Worm (Caenorhabditis elegans) whole organism, early embryonic: Measurements from ENCODE around the gene baz-2.

Experiments used
- B0310.2 ChIP-seq: sonication (generic microtip); optimal IDR thresholded peaks from 2 replicates; lab custom pipeline; 2016; ENCODE audit warnings: mild to moderate bottlenecking, missing genetic modification characterization, missing compliant biosample characterization
- F13C5.2 ChIP-seq: sonication (generic microtip); optimal IDR thresholded peaks from 2 replicates; lab custom pipeline; 2017; ENCODE audit warnings: mild to moderate bottlenecking, missing genetic modification characterization, inconsistent platforms, missing compliant biosample characterization
- aly-1 ChIP-seq: sonication (generic microtip); optimal IDR thresholded peaks from 2 replicates; lab custom pipeline; 2016; ENCODE audit warnings: missing genetic modification characterization, missing compliant biosample characterization
- ama-1 ChIP-seq: fragments of 150-350 bp; optimal IDR thresholded peaks from 2 replicates; lab custom pipeline; 2014
- ceh-13 ChIP-seq: fragments of 200-800 bp; sonication (Bioruptor generic); optimal IDR thresholded peaks from 2 replicates; lab custom pipeline; 2018; ENCODE audit warnings: mild to moderate bottlenecking, missing genetic modification characterization, missing compliant biosample characterization
- ceh-36 ChIP-seq: sonication (generic microtip); optimal IDR thresholded peaks from 2 replicates; lab custom pipeline; 2016; ENCODE audit warnings: missing genetic modification characterization, inconsistent platforms, missing compliant biosample characterization
- ets-7 ChIP-seq: sonication (generic microtip); optimal IDR thresholded peaks from 2 replicates; lab custom pipeline; 2016; ENCODE audit warnings: missing genotype, missing genetic modification characterization, missing compliant biosample characterization
- flt-1 ChIP-seq: fragments of 200-800 bp; sonication (Bioruptor generic); IDR thresholded peaks from 2 replicates; pipeline ENCODE4 v1.3.6; 2022; ENCODE audit warnings: missing genetic modification characterization, missing compliant biosample characterization
- hmbx-1 ChIP-seq: sonication (generic microtip); optimal IDR thresholded peaks from 2 replicates; lab custom pipeline; 2016; ENCODE audit warnings: mild to moderate bottlenecking, missing genetic modification characterization, missing compliant biosample characterization
- hmg-4 ChIP-seq: fragments of 200-800 bp; sonication (Bioruptor generic); optimal IDR thresholded peaks from 2 replicates; lab custom pipeline; 2018; ENCODE audit warnings: mild to moderate bottlenecking, missing genetic modification characterization, missing compliant biosample characterization
- hnd-1 ChIP-seq: sonication (generic microtip); optimal IDR thresholded peaks from 2 replicates; lab custom pipeline; 2016; ENCODE audit warnings: missing genetic modification characterization, missing compliant biosample characterization
- pes-1 ChIP-seq: fragments of 200-800 bp; sonication (Bioruptor generic); IDR thresholded peaks from 2 replicates; pipeline ENCODE4 v1.3.6; 2022; ENCODE audit warnings: missing genetic modification reagents, missing genetic modification characterization, missing compliant biosample characterization
- scrt-1 ChIP-seq: fragments of 200-800 bp; sonication (Bioruptor generic); IDR thresholded peaks from 2 replicates; pipeline ENCODE4 v1.3.6; 2022; ENCODE audit warnings: missing genetic modification characterization, missing compliant biosample characterization
- sea-1 ChIP-seq: fragments of 200-800 bp; sonication (Bioruptor generic); conservative IDR thresholded peaks from 2 replicates; pipeline ENCODE4 v1.3.6; 2022; ENCODE audit warnings: missing genetic modification characterization, missing compliant biosample characterization
- tbx-11 ChIP-seq: fragments of 200-800 bp; sonication (Bioruptor generic); IDR thresholded peaks from 2 replicates; pipeline ENCODE4 v1.3.6; 2022; ENCODE audit warnings: missing genetic modification characterization, missing compliant biosample characterization
- tbx-37 ChIP-seq: fragments of 200-800 bp; sonication (Bioruptor generic); conservative IDR thresholded peaks from 2 replicates; pipeline ENCODE4 v1.3.6; 2022; ENCODE audit warnings: missing genetic modification reagents, missing genetic modification characterization, missing compliant biosample characterization
- tra-4 ChIP-seq: sonication (generic microtip); optimal IDR thresholded peaks from 2 replicates; lab custom pipeline; 2017; ENCODE audit warnings: missing genetic modification characterization, missing compliant biosample characterization

The baz-2 gene

DNA sequence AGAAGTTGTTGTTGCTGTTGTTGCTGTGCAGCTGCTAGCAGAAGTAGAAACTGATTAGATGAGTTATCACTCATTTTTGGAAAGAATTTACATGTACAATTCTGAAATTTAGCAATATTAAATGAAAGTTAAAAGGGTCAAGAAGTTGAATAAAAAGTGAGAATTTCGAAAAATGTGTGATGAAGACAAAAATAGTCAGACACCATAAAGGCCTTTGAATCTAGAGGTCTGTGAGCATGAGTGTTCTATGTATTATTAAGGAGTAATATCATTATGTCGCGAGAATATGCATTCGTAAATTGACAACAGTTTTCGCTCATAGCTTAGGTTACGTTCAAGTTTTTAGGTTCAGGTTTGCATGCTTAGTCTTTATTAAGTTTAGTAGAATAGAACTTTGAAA is at the start of gene baz-2:
TSS of gene baz-2 (minus strand) at position 101 of the 400 bp plus-strand sequence.
- TF ChIP-seq tbx-37 (GFP tag; lab: Robert Waterston, UW) (no peak), tra-4 (tag; lab: Kevin White, UChicago) (no peak), aly-1 (no peak), ceh-36 (tag; lab: Kevin White, UChicago) (no peak), hmbx-1 (no peak), hmg-4 (GFP tag; lab: Kevin White, UChicago) (no peak), ama-1 (lab: Kevin White, UChicago) (no peak), ceh-13 (GFP tag; lab: Kevin White, UChicago) (no peak), sea-1 (GFP tag; lab: Robert Waterston, UW) (no peak), B0310.2 (tag; lab: Kevin White, UChicago) (no peak), flt-1 (GFP tag; lab: Robert Waterston, UW) (no peak), tbx-11 (GFP tag; lab: Robert Waterston, UW) (no peak)

DNA sequence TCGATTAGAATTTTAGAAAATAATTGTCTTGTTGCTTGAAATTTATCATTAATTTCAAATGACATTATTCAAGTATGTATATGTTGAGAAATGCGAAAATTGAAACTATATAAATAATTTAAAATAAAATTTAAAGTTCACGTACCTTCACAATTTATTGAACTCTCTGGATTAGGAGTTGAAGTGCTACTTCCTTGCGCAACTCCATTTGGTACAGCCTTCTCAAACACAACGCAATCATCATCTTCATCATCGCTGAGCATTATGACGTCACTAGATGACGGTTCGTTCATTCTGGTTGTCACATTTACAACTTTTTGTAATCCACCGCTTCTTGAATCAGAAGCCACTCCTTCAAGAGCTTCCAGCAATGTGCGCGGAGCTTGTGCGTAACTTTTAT is 47.6 kb upstream of the baz-2 start:
- no peak for TF ChIP-seq flt-1 (GFP tag; lab: Robert Waterston, UW)
- TF ChIP-seq hmg-4 (GFP tag; lab: Kevin White, UChicago), result no peak
- no peak for TF ChIP-seq ama-1 (lab: Kevin White, UChicago)
- no peak for TF ChIP-seq B0310.2 (tag; lab: Kevin White, UChicago)
- no peak for TF ChIP-seq tra-4 (tag; lab: Kevin White, UChicago)
- TF ChIP-seq F13C5.2 (tag; lab: Kevin White, UChicago), result no peak
- no peak for TF ChIP-seq ets-7 (tag; lab: Kevin White, UChicago)
- no peak for TF ChIP-seq tbx-37 (GFP tag; lab: Robert Waterston, UW)
- TF ChIP-seq sea-1 (GFP tag; lab: Robert Waterston, UW), result no peak
- no peak for TF ChIP-seq ceh-36 (tag; lab: Kevin White, UChicago)
- no peak for TF ChIP-seq aly-1
- no peak for TF ChIP-seq ceh-13 (GFP tag; lab: Kevin White, UChicago)
- no peak for TF ChIP-seq hnd-1 (tag; lab: Kevin White, UChicago)

DNA sequence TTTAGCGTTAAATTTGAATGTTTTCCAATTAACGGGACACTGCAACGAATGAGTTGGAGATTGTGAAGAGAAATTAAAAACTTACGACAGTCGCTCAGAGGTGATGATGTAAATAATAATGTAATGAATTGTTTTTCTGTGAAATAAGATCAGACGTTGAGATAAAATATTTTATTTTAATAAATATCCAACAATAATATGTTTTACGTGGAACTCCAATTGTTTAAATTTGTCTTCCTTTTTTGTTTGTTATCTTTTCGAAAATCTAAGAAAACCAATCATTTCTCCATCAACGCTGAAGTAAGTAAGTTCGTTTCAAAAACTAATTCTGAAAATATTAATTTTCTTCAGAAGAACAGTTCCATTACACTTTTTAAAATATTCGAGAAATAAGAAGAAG is 38.4 kb upstream of the baz-2 start, which contains the start of gene C18H2.5:
TSS of gene C18H2.5 (minus strand) at position 101 of the 400 bp plus-strand sequence.
- no peak for TF ChIP-seq tbx-11 (GFP tag; lab: Robert Waterston, UW)
- TF ChIP-seq B0310.2 (tag; lab: Kevin White, UChicago), result no peak
- TF ChIP-seq F13C5.2 (tag; lab: Kevin White, UChicago), result no peak
- no peak for TF ChIP-seq tra-4 (tag; lab: Kevin White, UChicago)
- TF ChIP-seq hmg-4 (GFP tag; lab: Kevin White, UChicago), result no peak
- TF ChIP-seq ceh-36 (tag; lab: Kevin White, UChicago), result no peak
- no peak for TF ChIP-seq pes-1 (GFP tag; lab: Robert Waterston, UW)
- TF ChIP-seq tbx-37 (GFP tag; lab: Robert Waterston, UW), result no peak
- no peak for TF ChIP-seq hnd-1 (tag; lab: Kevin White, UChicago)
- no peak for TF ChIP-seq aly-1
- TF ChIP-seq ceh-13 (GFP tag; lab: Kevin White, UChicago), result no peak
- no peak for TF ChIP-seq hmbx-1
- no peak for TF ChIP-seq flt-1 (GFP tag; lab: Robert Waterston, UW)
- no peak for TF ChIP-seq ama-1 (lab: Kevin White, UChicago)
- no peak for TF ChIP-seq scrt-1 (GFP tag; lab: Robert Waterston, UW)

DNA sequence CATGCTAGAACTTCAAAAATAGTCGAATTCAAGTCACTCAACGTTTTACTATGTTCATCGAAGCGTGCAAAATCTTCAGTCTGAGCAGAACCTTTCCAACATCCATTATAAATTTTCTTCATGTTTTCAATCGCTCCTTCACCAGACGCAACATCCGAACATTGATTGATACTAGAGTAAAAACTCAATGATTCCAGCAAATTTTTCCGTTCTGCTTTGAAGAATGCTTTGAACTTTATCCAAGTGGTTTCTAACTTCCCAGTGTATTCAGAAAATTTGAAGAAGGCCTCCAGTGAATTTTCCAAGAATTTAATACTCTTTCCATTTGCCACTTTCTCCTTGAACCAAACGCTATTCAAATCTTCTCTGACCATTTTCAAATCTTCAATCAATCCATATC is 36.5 kb upstream of the baz-2 start:
- no peak for TF ChIP-seq B0310.2 (tag; lab: Kevin White, UChicago)
- no peak for TF ChIP-seq ama-1 (lab: Kevin White, UChicago)
- TF ChIP-seq ets-7 (tag; lab: Kevin White, UChicago), result no peak
- no peak for TF ChIP-seq pes-1 (GFP tag; lab: Robert Waterston, UW)
- no peak for TF ChIP-seq scrt-1 (GFP tag; lab: Robert Waterston, UW)
- no peak for TF ChIP-seq tbx-11 (GFP tag; lab: Robert Waterston, UW)
- no peak for TF ChIP-seq tbx-37 (GFP tag; lab: Robert Waterston, UW)
- TF ChIP-seq flt-1 (GFP tag; lab: Robert Waterston, UW), result no peak
- TF ChIP-seq hmbx-1, result no peak
- no peak for TF ChIP-seq hnd-1 (tag; lab: Kevin White, UChicago)
- TF ChIP-seq F13C5.2 (tag; lab: Kevin White, UChicago), result no peak
- TF ChIP-seq ceh-36 (tag; lab: Kevin White, UChicago), result no peak
- no peak for TF ChIP-seq tra-4 (tag; lab: Kevin White, UChicago)
- no peak for TF ChIP-seq ceh-13 (GFP tag; lab: Kevin White, UChicago)
- TF ChIP-seq sea-1 (GFP tag; lab: Robert Waterston, UW), result no peak
- TF ChIP-seq aly-1, result no peak
- TF ChIP-seq hmg-4 (GFP tag; lab: Kevin White, UChicago), result no peak

DNA sequence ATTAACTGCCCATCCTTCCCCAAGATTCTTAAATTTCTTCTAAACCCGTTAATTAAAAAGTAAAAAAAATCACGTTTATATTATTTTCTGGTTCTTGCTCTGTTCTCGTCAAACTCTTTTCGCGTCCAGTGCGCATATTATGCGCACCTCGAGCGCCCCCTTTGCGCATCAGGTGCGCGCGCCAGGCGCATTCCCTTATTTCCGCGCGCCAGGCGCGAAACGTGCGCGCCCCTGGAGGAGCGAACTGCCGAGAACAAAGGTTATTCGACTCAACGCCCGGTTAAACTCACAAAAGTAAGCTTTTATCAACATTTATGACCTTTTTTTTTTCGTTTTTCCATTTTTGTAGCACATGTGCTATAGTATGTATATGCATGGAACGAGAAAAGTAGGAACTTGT is 16.6 kb upstream of the baz-2 start:
- TF ChIP-seq ceh-36 (tag; lab: Kevin White, UChicago), result no peak
- TF ChIP-seq hmg-4 (GFP tag; lab: Kevin White, UChicago), result no peak

ce11 chrIII:7665928-7666327 is 10.1 kb upstream of the baz-2 start:
- TF ChIP-seq tbx-11 (GFP tag; lab: Robert Waterston, UW), result no peak
- no peak for TF ChIP-seq hmg-4 (GFP tag; lab: Kevin White, UChicago)
- TF ChIP-seq hnd-1 (tag; lab: Kevin White, UChicago), result no peak

ce11 chrIII:7661978-7662377 is 6.1 kb upstream of the baz-2 start, which contains the start of gene lido-18:
Gene lido-18 (plus strand): TSS chrIII:7662278.
- TF ChIP-seq B0310.2 (tag; lab: Kevin White, UChicago) (no peak), flt-1 (GFP tag; lab: Robert Waterston, UW) (no peak), hmbx-1 (no peak), hnd-1 (tag; lab: Kevin White, UChicago) (no peak), ceh-13 (GFP tag; lab: Kevin White, UChicago) (no peak), pes-1 (GFP tag; lab: Robert Waterston, UW) (no peak), sea-1 (GFP tag; lab: Robert Waterston, UW) (no peak), tbx-11 (GFP tag; lab: Robert Waterston, UW) (no peak), aly-1 (no peak), ama-1 (lab: Kevin White, UChicago) (no peak), tra-4 (tag; lab: Kevin White, UChicago) (no peak), ets-7 (tag; lab: Kevin White, UChicago) (no peak), tbx-37 (GFP tag; lab: Robert Waterston, UW) (no peak), scrt-1 (GFP tag; lab: Robert Waterston, UW) (no peak)
